Worm (Caenorhabditis elegans): ENCODE data around the gene fbxb-85.

DNA sequence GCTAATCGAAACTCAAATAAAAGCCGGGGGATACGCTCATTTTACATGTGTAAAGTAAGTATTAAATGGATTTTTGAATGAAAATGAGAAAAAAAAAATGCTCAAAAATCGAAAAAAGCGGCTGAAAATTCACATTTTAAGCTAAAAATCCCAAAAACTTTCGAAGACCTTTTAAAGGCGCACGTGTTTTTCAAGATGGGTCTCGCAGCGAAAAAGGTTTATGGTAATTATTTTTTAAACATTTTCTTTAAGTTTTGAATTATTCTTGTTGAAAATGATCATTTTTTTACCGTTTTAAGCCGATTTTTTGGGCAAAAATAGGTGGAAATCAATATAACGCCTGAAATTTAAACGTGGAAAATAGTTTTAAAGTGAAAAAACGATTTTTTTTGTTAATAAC lies 21.4 kb upstream of the fbxb-85 start:
- TF ChIP-seq ama-1 (optimal IDR thresholded peaks at IDR 0.05): no peak
- no peak for TF ChIP-seq F13C5.2 (tag; optimal IDR thresholded peaks at IDR 0.05)
- no peak for TF ChIP-seq tbx-11 (GFP tag; IDR thresholded peaks at IDR 0.05)
- TF ChIP-seq hmbx-1 (tag; optimal IDR thresholded peaks at IDR 0.05): no peak
- TF ChIP-seq scrt-1 (GFP tag; IDR thresholded peaks at IDR 0.05): no peak
- no peak for TF ChIP-seq tbx-37 (GFP tag; conservative IDR thresholded peaks at IDR 0.05)
- no peak for TF ChIP-seq aly-1 (tag; optimal IDR thresholded peaks at IDR 0.05)
- TF ChIP-seq tra-4 (tag; optimal IDR thresholded peaks at IDR 0.05): no peak
- TF ChIP-seq pes-1 (GFP tag; IDR thresholded peaks at IDR 0.05): no peak
- TF ChIP-seq ceh-36 (tag; optimal IDR thresholded peaks at IDR 0.05): no peak
- no peak for TF ChIP-seq hnd-1 (tag; optimal IDR thresholded peaks at IDR 0.05)

All from whole organism, early embryonic.